Fruit fly (Drosophila melanogaster): Measurements from ENCODE around the gene CG16762.

- no peak for TF ChIP-seq CTCF (optimal IDR thresholded peaks at IDR 0.05)
- no peak for TF ChIP-seq CG8478 (optimal IDR thresholded peaks at IDR 0.05)
These were observed 37.8 kb downstream of the CG16762 start for dm6 chr3L:2437571-2437970.
